Worm (Caenorhabditis elegans) whole organism, L4/young adult: ENCODE results near the gene C54C6.11.

Experiments
- W03F9.2 ChIP-seq: fragments of 150-350 bp; optimal IDR thresholded peaks from 2 replicates; lab custom pipeline; 2014; ENCODE audit warnings: missing biosample characterization, missing genetic modification characterization
- him-1 ChIP-seq: sonication (generic microtip); optimal IDR thresholded peaks from 2 replicates; lab custom pipeline; 2016; ENCODE audit warnings: missing genotype, missing genetic modification reagents, missing genetic modification characterization, missing compliant biosample characterization

DNA sequence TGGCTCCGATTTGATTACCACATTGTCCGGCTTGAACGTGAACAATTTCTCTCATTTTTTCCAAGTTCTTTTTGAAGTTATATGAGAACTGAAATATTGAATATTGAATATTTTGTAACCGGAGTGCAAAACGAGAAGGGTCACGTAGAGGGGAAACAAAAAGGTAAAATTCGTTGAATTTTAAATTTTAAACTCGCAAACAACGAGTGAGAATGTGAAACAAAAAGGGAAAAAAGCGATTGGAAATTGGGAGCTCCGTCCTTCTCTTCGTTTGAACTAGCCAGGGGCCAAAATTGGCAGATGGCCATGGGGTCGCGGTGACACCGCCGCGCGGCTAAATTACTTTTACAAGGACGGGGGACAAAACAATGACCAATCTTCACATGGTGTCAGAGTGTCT is 6.6 kb upstream of the C54C6.11 start, which contains the start of gene ben-1:
- TF ChIP-seq W03F9.2 (no peak), him-1 (tag; lab: Kevin White, UChicago) (no peak)
